Worm (Caenorhabditis elegans): Measurements from ENCODE around the gene mcm-3.

- TF ChIP-seq ceh-82 (tag; optimal IDR thresholded peaks at IDR 0.05): no peak
- TF ChIP-seq snpc-4 (tag; optimal IDR thresholded peaks at IDR 0.05): no peak
- no peak for TF ChIP-seq pqm-1 (tag; optimal IDR thresholded peaks at IDR 0.05)
- no peak for TF ChIP-seq irx-1 (tag; optimal IDR thresholded peaks at IDR 0.05)
- no peak for TF ChIP-seq zag-1 (tag; optimal IDR thresholded peaks at IDR 0.05)
Observed at ce11 chrV:15015799-15016198, 43.6 kb downstream of the mcm-3 start.

Measured in whole organism, L1 larva.